Fruit fly (Drosophila melanogaster) S2 (cell line): ENCODE measurements around the gene CG14195.

ENCODE experiments used
- CG8478 ChIP-seq: fragments of >200 bp; optimal IDR thresholded peaks from 2 replicates; lab custom pipeline; 2018
- CTCF ChIP-seq, 2 experiments: fragments of >200 bp; optimal IDR thresholded peaks; 2 replicates each; lab custom pipeline; 2018

CG14195 gene

dm6 chrX:19229855-19230433 is 18.1 kb upstream of the CG14195 start:
- TF ChIP-seq CG8478 (no peak), CTCF (optimal IDR thresholded peaks at IDR 0.05; lab: Kevin White, UChicago) (no peak)

dm6 chrX:19225304-19225640 is 13.4 kb upstream of the CG14195 start:
- TF ChIP-seq CG8478 (no peak), CTCF (optimal IDR thresholded peaks at IDR 0.05; lab: Kevin White, UChicago) (no peak)

dm6 chrX:19224580-19225303 is 12.9 kb upstream of the CG14195 start:
- TF ChIP-seq CTCF (optimal IDR thresholded peaks at IDR 0.05; lab: Kevin White, UChicago) (no peak), CG8478 (no peak)

dm6 chrX:19220963-19221572 is 9.2 kb upstream of the CG14195 start:
- TF ChIP-seq CTCF (optimal IDR thresholded peaks at IDR 0.05; lab: Kevin White, UChicago) (no peak), CG8478 (no peak)

dm6 chrX:19220415-19220814 is 8.5 kb upstream of the CG14195 start, which contains the start of gene CG7884:
Gene CG7884 (plus strand): TSS chrX:19220622.
- TF ChIP-seq CTCF (optimal IDR thresholded peaks at IDR 0.05; lab: Kevin White, UChicago) (no peak), CG8478 (no peak)

- TF ChIP-seq CG8478 = no peak
These were observed 4.8 kb upstream of the CG14195 start for dm6 chrX:19216671-19217070.

- TF ChIP-seq CTCF (optimal IDR thresholded peaks at IDR 0.05; lab: Kevin White, UChicago) = no peak
- no peak for TF ChIP-seq CG8478
These were observed 3.3 kb upstream of the CG14195 start, which contains the start of gene Muc18B for dm6 chrX:19215215-19215614. Gene Muc18B (plus strand): TSS chrX:19215515.

- no peak for TF ChIP-seq CG8478
- TF ChIP-seq CTCF (optimal IDR thresholded peaks at IDR 0.05; lab: Kevin White, UChicago) = no peak
These were observed 1.1 kb upstream of the CG14195 start, which contains the start of gene Mur18B for dm6 chrX:19212954-19213353. Gene Mur18B (plus strand): TSS chrX:19213254.

dm6 chrX:19208014-19208413 is 3.9 kb downstream of the CG14195 start, which contains the start of gene Ulp1:
Gene Ulp1 (minus strand): TSS chrX:19208187.
- TF ChIP-seq CTCF (optimal IDR thresholded peaks at IDR 0.05; lab: Kevin White, UChicago) = peak; percentile 58 to 67
- TF ChIP-seq CG8478 = no peak

dm6 chrX:19201630-19202029 is 10.3 kb downstream of the CG14195 start, which contains the start of gene CG7990:
Gene CG7990 (minus strand): TSS chrX:19201979.
- TF ChIP-seq CTCF (optimal IDR thresholded peaks at IDR 0.05; lab: Kevin White, UChicago) (no peak), CG8478 (no peak)

dm6 chrX:19193336-19193735 is 18.5 kb downstream of the CG14195 start, which contains the start of the genes CG7914 and CG14194:
Gene CG7914 (minus strand): TSS chrX:19193448.
Gene CG14194 (plus strand): TSS chrX:19193555.
- TF ChIP-seq CTCF (optimal IDR thresholded peaks at IDR 0.05; lab: Kevin White, UChicago) (peak in 1 of 2 experiments; percentile 4), CG8478 (no peak)

- TF ChIP-seq CTCF (optimal IDR thresholded peaks at IDR 0.05; lab: Kevin White, UChicago) (no peak), CG8478 (no peak)
These were observed 20.3 kb downstream of the CG14195 start for dm6 chrX:19191597-19191996.

dm6 chrX:19191050-19191449 is 20.8 kb downstream of the CG14195 start:
- TF ChIP-seq CG8478 (no peak), CTCF (optimal IDR thresholded peaks at IDR 0.05; lab: Kevin White, UChicago) (no peak)

dm6 chrX:19189903-19190302 is 22.0 kb downstream of the CG14195 start, which contains the start of gene HP1D3csd:
Gene HP1D3csd (plus strand): TSS chrX:19190214.
- TF ChIP-seq CG8478 (no peak), CTCF (optimal IDR thresholded peaks at IDR 0.05; lab: Kevin White, UChicago) (peak in 1 of 2 experiments; percentile 49)

dm6 chrX:19187624-19188085 is 24.2 kb downstream of the CG14195 start, which contains the start of gene Mec2:
Gene Mec2 (plus strand): TSS chrX:19188035.
- TF ChIP-seq CTCF (optimal IDR thresholded peaks at IDR 0.05; lab: Kevin White, UChicago) (no peak), CG8478 (no peak)

dm6 chrX:19183121-19183520 is 28.8 kb downstream of the CG14195 start, which contains the start of gene CG33253:
Gene CG33253 (plus strand): TSS chrX:19183421.
- TF ChIP-seq CG8478 (no peak), CTCF (optimal IDR thresholded peaks at IDR 0.05; lab: Kevin White, UChicago) (no peak)
